Fruit fly (Drosophila melanogaster): ENCODE data around the gene Sfp24Bc.

Gene Sfp24Bc

DNA sequence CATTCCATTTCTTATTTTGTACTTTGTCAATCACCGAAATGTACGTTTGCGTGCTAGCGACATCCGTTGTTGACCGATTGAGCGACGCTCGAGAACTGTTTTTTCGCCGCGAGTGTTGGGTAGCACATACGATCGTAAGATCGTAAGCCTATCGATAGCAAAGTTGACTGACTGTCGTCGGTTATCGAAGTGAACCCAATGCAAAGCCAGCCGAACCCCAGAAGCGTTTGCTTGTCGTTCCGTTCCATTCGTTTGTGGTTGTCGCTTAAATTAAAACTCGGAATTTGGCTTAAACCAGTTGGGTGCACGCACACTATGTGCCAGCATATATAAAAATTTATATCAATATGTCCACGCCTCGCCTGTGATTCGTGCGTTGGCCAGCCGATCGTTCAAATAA lies 24.3 kb downstream of the Sfp24Bc start:
- no peak for TF ChIP-seq psq (optimal IDR thresholded peaks at IDR 0.05)
- TF ChIP-seq h (optimal IDR thresholded peaks at IDR 0.05) = no peak
- TF ChIP-seq ttk (optimal IDR thresholded peaks at IDR 0.05) = no peak
- no peak for TF ChIP-seq Sin3A (optimal IDR thresholded peaks at IDR 0.05)

DNA sequence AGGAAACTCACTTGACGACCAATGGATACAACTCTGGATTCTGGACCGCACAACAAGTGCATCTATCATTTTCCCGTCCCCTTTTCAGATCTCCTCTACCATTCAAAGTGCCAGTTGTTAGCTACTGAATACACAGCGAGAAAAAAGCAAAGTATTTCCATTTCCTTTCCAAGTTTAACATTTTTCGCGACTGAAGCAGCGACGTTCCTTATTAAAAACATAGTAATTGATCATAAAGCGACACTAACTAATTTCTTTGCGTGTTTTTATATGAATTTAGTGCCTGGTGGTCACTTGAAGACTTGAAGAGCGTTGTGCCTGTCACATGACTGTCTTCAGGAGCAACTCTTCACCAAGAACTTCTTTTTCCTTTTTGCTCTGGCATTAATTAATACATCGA lies 25.0 kb downstream of the Sfp24Bc start:
- TF ChIP-seq insv (optimal IDR thresholded peaks at IDR 0.05) (no peak), h (optimal IDR thresholded peaks at IDR 0.05) (no peak), Myc (optimal IDR thresholded peaks at IDR 0.05) (no peak), ttk (optimal IDR thresholded peaks at IDR 0.05) (no peak), Sin3A (optimal IDR thresholded peaks at IDR 0.05) (no peak), psq (optimal IDR thresholded peaks at IDR 0.05) (no peak)

DNA sequence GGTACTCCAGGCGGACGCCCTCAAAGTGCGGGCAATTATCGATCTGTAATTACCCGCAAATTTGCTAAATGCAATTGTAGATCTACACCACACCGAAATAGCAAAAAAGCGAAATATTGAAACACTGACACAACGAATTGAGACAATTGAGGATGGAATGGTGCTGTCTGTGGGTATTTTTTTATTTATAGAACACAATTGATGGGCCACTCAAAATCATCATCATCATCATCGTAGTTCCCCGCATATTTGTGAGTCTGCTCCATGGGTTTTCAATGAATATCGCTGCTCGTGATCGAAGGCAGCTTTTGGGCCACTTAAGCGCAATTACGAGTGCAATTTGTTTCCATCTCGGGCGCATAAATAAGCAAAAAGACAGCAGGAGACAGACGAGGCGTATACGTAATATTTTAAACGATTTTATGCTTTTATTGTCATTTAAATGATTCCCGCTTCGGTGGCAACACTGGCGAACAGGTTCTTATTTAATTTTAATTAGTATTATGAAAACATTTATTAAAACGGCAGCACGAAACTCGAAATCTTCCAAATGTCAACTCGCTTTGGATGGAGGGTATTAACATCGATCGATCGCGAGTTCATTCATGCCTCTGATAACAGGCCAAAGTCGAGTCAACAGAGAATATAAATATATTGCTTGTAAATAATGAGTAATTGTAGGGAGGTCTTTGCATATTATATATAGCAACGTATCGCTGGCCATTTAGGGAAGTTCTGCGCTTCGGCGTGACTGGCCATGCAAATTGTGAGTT lies 28.0 kb downstream of the Sfp24Bc start:
- TF ChIP-seq Sin3A (optimal IDR thresholded peaks at IDR 0.05) = no peak
- TF ChIP-seq psq (optimal IDR thresholded peaks at IDR 0.05) = no peak
- TF ChIP-seq ttk (optimal IDR thresholded peaks at IDR 0.05) = no peak
- TF ChIP-seq insv (optimal IDR thresholded peaks at IDR 0.05) = no peak
- no peak for TF ChIP-seq Myc (optimal IDR thresholded peaks at IDR 0.05)
- no peak for TF ChIP-seq h (optimal IDR thresholded peaks at IDR 0.05)

DNA sequence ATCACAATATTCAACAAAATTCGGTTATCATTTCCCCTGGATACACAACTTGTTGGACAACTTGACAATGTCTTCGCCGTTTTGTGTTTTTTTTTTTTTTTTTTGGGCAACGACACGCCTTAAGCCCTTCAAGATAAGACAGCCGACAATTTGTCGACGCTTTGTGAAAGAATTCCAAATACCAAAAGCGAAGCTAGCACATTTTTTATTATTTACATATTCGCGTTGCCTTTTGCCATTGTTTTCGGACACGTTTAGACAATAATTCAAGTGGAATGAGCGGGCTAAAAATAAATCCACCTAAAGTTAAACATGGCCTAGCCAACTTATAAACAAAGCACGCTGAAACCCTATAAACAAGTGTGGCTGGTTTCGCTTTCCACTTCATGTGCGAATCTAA lies 29.4 kb downstream of the Sfp24Bc start:
- TF ChIP-seq Myc (optimal IDR thresholded peaks at IDR 0.05) = no peak
- TF ChIP-seq Sin3A (optimal IDR thresholded peaks at IDR 0.05) = no peak
- no peak for TF ChIP-seq psq (optimal IDR thresholded peaks at IDR 0.05)
- no peak for TF ChIP-seq ttk (optimal IDR thresholded peaks at IDR 0.05)
- no peak for TF ChIP-seq h (optimal IDR thresholded peaks at IDR 0.05)
- no peak for TF ChIP-seq insv (optimal IDR thresholded peaks at IDR 0.05)

DNA sequence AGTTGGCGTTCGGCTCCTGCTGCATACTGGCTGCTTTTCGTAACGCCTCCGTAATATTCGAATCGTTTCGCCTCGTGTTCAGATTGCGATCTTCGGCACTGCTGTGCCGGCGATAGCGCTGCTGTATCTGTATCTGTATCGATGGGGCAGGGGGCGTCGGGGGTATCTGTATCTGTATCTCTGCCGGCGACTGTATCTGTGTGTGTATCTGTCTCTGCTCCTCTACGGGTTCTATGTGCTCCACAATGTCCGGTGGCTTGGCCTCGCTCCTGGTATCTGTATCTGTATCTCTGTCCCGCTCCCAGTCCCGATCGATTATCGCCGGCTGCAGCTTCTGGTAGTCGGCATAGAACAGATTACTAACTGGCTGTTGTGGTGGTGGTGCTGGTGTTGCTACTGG lies 30.5 kb downstream of the Sfp24Bc start:
- TF ChIP-seq Sin3A (optimal IDR thresholded peaks at IDR 0.05) (no peak), h (optimal IDR thresholded peaks at IDR 0.05) (no peak), psq (optimal IDR thresholded peaks at IDR 0.05) (no peak), Myc (optimal IDR thresholded peaks at IDR 0.05) (no peak), ttk (optimal IDR thresholded peaks at IDR 0.05) (no peak), insv (optimal IDR thresholded peaks at IDR 0.05) (no peak)

DNA sequence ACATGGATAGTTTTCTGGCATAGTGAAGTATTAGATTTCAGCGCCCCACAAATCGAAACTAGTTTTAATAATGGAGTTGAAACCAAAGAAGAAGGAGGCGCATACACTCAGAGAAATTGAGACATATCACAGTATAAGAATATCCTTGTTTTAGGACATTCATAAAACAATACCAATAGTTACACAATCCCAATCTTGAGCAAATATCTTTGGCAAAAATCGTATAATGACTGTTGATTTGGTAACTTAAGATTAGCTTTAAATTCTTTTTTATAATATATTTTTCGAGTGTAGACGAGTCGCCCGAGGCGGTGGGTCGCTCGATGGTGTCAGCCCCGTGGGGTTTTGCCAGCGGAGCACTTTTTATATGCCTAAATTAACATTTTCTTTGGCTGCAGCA lies 34.9 kb downstream of the Sfp24Bc start:
- TF ChIP-seq ttk (optimal IDR thresholded peaks at IDR 0.05) (no peak), psq (optimal IDR thresholded peaks at IDR 0.05) (no peak), h (optimal IDR thresholded peaks at IDR 0.05) (no peak), Sin3A (optimal IDR thresholded peaks at IDR 0.05) (no peak), Myc (optimal IDR thresholded peaks at IDR 0.05) (no peak), insv (optimal IDR thresholded peaks at IDR 0.05) (no peak)

DNA sequence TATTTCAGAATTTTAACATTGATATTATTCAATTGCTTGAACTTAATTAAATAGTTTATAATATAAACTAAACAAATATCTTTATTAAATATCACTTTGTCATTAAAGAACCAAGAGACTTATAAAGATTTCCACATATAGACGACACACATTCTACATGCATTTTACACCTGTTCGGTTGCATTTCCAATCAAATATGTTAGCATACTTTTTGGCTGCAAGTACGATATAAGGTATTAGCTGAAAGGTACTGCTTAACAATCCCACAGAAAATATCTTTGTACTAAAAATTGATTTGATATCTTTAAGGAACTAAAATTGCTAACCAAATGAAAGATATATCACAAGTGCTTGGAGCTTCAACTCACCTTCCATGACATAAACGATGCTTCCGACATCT lies 36.5 kb downstream of the Sfp24Bc start:
- TF ChIP-seq Sin3A (optimal IDR thresholded peaks at IDR 0.05) (no peak), ttk (optimal IDR thresholded peaks at IDR 0.05) (no peak), psq (optimal IDR thresholded peaks at IDR 0.05) (no peak)

DNA sequence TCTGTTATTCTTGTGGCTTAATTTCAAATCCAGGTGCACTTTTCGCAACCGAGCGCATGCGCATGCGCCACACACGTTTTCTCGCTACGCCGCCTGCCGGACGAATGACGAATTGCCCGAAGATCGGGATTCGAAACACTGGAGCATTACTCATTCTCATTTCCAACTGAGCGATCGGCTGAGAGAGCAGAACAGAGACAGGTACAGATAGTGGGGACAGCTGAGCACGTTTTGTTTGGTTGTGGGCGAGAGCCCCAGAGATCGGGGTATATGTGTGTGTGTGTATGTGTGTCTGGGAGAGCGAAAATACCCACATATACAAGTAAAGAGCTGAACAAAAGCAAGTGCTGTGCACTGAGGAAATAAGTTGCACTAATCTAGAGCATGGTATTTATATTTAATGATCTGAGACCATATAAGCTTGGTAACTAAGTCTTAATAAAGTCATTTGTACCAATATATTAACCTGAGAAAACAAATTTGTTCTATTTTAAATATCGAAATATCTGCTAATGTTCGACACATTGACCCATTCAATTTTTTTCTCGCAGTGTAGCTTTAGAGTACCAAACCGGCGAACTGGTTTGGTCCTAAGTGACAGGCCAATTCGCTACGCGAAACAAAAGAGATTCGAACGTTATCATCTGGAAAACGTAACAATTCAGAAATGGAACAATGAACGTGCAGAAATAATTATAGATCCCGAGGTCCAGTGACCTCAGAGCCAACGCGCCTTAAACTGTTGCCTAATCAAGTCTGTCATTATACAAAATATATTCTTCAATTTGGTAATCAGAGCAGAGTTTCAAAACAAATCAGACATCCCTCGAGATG lies 38.1 kb downstream of the Sfp24Bc start:
- TF ChIP-seq insv (optimal IDR thresholded peaks at IDR 0.05) (no peak), ttk (optimal IDR thresholded peaks at IDR 0.05) (no peak), Sin3A (optimal IDR thresholded peaks at IDR 0.05) (no peak), Myc (optimal IDR thresholded peaks at IDR 0.05) (no peak), psq (optimal IDR thresholded peaks at IDR 0.05) (no peak), h (optimal IDR thresholded peaks at IDR 0.05) (no peak)

DNA sequence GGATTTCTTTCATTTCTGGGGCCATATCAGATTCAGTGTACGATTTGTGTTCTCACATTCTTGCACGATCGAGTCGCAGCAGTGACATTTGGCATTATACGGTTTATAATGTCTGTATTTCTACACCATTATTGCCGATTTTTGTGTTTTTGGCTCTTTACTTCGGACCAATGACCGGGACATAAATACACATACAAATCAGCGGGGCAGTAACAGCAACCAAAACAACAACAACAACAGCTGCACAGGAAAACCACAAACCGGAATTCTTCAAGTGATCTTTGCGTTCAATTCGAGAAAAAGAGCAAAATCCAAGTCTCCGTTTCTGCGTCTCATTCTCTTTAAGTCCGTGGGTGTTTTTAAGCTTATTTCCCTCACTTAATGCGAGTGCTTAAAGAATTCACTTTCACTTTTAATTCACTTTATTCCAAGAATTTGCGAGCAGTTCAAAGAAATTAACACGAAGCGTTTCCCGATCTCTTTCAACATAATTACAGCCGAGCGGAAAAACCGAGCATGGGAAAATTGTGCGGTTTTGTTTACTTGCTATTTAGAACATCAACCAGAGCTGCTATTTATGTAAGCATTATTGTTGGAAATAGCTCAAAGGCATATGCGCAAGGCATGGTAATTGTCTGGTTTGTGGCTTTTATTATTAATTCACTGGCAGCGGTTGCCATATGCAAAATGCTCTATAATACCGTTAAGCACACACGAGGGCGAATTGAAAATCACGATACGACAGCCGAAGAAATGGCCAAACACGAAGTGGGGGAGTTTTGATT lies 38.9 kb downstream of the Sfp24Bc start:
- TF ChIP-seq Sin3A (optimal IDR thresholded peaks at IDR 0.05) (no peak), insv (optimal IDR thresholded peaks at IDR 0.05) (no peak), h (optimal IDR thresholded peaks at IDR 0.05) (no peak), ttk (optimal IDR thresholded peaks at IDR 0.05) (no peak), Myc (optimal IDR thresholded peaks at IDR 0.05) (no peak), psq (optimal IDR thresholded peaks at IDR 0.05) (no peak)

DNA sequence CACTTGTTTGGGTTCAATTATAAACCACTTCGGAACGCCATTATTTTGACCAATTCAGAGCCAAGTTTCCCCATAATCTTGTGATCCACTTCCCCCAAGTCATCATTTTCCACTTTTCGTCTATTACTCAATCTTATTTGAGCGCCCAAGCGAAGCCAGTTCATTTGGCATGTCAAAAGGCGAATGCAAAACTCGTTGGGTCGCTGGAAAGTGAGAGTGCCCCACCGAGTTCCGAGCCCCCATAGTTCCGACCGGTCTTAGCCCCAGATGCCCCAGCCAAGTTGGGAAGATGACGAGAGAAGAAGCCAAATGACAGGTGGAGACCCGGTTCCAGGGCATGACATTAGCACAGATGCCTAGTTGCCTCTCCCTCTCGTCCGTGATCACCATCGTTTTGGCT lies 39.6 kb downstream of the Sfp24Bc start:
- TF ChIP-seq ttk (optimal IDR thresholded peaks at IDR 0.05) (no peak), Myc (optimal IDR thresholded peaks at IDR 0.05) (no peak), Sin3A (optimal IDR thresholded peaks at IDR 0.05) (no peak), psq (optimal IDR thresholded peaks at IDR 0.05) (no peak), h (optimal IDR thresholded peaks at IDR 0.05) (no peak), insv (optimal IDR thresholded peaks at IDR 0.05) (no peak)

DNA sequence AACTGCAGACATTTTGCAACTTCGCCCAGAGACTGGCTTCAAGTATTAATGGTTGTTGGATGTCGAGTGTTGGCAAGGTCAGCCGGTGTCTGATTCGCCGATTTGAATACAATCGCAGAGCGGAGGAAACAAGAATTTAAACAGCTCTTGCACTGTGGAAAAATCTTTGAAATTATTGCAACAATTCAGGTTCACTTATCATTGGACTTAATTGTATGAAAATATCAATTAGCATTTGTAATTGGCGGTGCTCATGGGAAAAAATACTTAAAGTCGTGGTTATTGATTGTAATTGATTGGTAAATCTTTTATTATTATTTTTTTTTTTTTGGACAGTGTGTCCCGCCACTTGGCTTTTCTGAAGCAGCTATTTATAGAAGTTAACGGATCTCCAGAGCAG lies 40.9 kb downstream of the Sfp24Bc start:
- TF ChIP-seq ttk (optimal IDR thresholded peaks at IDR 0.05) = no peak
- no peak for TF ChIP-seq Myc (optimal IDR thresholded peaks at IDR 0.05)
- TF ChIP-seq Sin3A (optimal IDR thresholded peaks at IDR 0.05) = no peak
- no peak for TF ChIP-seq psq (optimal IDR thresholded peaks at IDR 0.05)
- TF ChIP-seq h (optimal IDR thresholded peaks at IDR 0.05) = no peak
- TF ChIP-seq insv (optimal IDR thresholded peaks at IDR 0.05) = no peak

DNA sequence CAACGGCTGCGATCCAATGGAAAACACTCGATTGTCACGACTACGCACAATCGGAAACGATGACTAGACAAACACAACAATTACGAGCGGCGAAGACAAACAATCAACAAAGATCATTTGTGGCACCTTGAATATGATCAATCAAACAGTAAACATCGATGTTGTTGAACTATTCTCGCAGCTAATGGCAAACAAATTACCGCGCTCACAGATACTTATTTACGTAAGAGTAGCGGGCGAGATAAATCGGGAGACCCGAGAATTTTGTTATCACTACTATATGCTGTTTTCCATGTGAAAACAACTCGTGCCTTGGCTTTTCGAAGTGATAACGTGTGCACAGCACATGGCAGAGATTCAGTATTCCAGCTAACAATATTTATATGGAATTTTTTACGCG lies 41.6 kb downstream of the Sfp24Bc start:
- TF ChIP-seq Sin3A (optimal IDR thresholded peaks at IDR 0.05) = no peak
- no peak for TF ChIP-seq Myc (optimal IDR thresholded peaks at IDR 0.05)
- no peak for TF ChIP-seq ttk (optimal IDR thresholded peaks at IDR 0.05)
- no peak for TF ChIP-seq psq (optimal IDR thresholded peaks at IDR 0.05)
- TF ChIP-seq insv (optimal IDR thresholded peaks at IDR 0.05) = no peak
- TF ChIP-seq h (optimal IDR thresholded peaks at IDR 0.05) = no peak
